Worm (Caenorhabditis elegans) whole organism, young adult: Measurements from ENCODE around the gene Y69H2.3.

Experiments
- B0261.1 ChIP-seq: sonication (generic microtip); optimal IDR thresholded peaks from 2 replicates; lab custom pipeline; 2016; ENCODE audit warnings: mild to moderate bottlenecking, missing genetic modification characterization, moderate library complexity, missing compliant biosample characterization
- F37B4.10 ChIP-seq: fragments of 200-800 bp; sonication (Bioruptor generic); IDR thresholded peaks from 2 replicates; pipeline ENCODE4 v1.3.6; 2022; ENCODE audit warnings: missing genetic modification characterization, missing compliant biosample characterization
- F57C9.4 ChIP-seq: sonication (generic microtip); optimal IDR thresholded peaks from 2 replicates; lab custom pipeline; 2017; ENCODE audit warnings: mild to moderate bottlenecking, missing genetic modification characterization, missing compliant biosample characterization
- K11D2.4 ChIP-seq: fragments of 200-800 bp; sonication (Bioruptor generic); IDR thresholded peaks from 2 replicates; pipeline ENCODE4 v1.3.6; 2022; ENCODE audit warnings: missing genetic modification reagents, missing genetic modification characterization, missing compliant biosample characterization
- T07F8.4 ChIP-seq: sonication (generic microtip); optimal IDR thresholded peaks from 2 replicates; lab custom pipeline; 2016; ENCODE audit warnings: mild to moderate bottlenecking, missing genetic modification characterization, moderate library complexity, missing compliant biosample characterization
- Y53F4B.3 ChIP-seq: fragments of 200-800 bp; sonication (Bioruptor generic); IDR thresholded peaks from 2 replicates; pipeline ENCODE4 v1.3.6; 2022; ENCODE audit warnings: missing genetic modification reagents, missing genetic modification characterization, missing compliant biosample characterization
- Y56A3A.18 ChIP-seq: fragments of 200-800 bp; sonication (Bioruptor generic); IDR thresholded peaks from 2 replicates; pipeline ENCODE4 v1.3.6; 2022; ENCODE audit warnings: missing genetic modification reagents, missing genetic modification characterization, missing compliant biosample characterization
- ZK185.1 ChIP-seq: sonication (generic microtip); optimal IDR thresholded peaks from 2 replicates; lab custom pipeline; 2016; ENCODE audit warnings: mild to moderate bottlenecking, missing genetic modification characterization, missing compliant biosample characterization; ENCODE audit not compliant: poor library complexity, severe bottlenecking
- akir-1 ChIP-seq: fragments of 200-800 bp; sonication (Bioruptor generic); optimal IDR thresholded peaks from 2 replicates; lab custom pipeline; 2018; ENCODE audit warnings: mild to moderate bottlenecking, missing genetic modification characterization, moderate library complexity, missing compliant biosample characterization
- aptf-2 ChIP-seq: fragments of 200-800 bp; sonication (Bioruptor generic); conservative IDR thresholded peaks from 2 replicates; pipeline ENCODE4 v1.3.6; 2022; ENCODE audit warnings: missing genetic modification reagents, missing genetic modification characterization, missing compliant biosample characterization
- aptf-3 ChIP-seq: fragments of 200-800 bp; sonication (Bioruptor generic); IDR thresholded peaks from 2 replicates; pipeline ENCODE4 v1.3.6; 2022; ENCODE audit warnings: missing genetic modification characterization, missing compliant biosample characterization
- atf-7 ChIP-seq: sonication (generic microtip); optimal IDR thresholded peaks from 2 replicates; lab custom pipeline; 2017; ENCODE audit warnings: mild to moderate bottlenecking, missing genetic modification characterization, missing compliant biosample characterization
- athp-1 ChIP-seq: sonication (generic microtip); optimal IDR thresholded peaks from 2 replicates; lab custom pipeline; 2017; ENCODE audit warnings: mild to moderate bottlenecking, missing genetic modification characterization, missing compliant biosample characterization
- attf-5 ChIP-seq: fragments of 200-800 bp; sonication (Bioruptor generic); optimal IDR thresholded peaks from 2 replicates; lab custom pipeline; 2018; ENCODE audit warnings: mild to moderate bottlenecking, missing genetic modification characterization, missing compliant biosample characterization
- cebp-1 ChIP-seq, 2 experiments: fragments of 200-800 bp in 1 of 2; sonication (Bioruptor generic) in 1 of 2; sonication (generic microtip) in 1 of 2; IDR thresholded peaks in 1 of 2; optimal IDR thresholded peaks in 1 of 2; 2 replicates each; pipeline versions ENCODE4 v1.3.6 to Lab custom; 2017 to 2022; ENCODE audit warnings: missing compliant biosample characterization in 2 of 2, missing genetic modification characterization in 2 of 2, mild to moderate bottlenecking in 1 of 2, missing genetic modification reagents in 1 of 2, moderate library complexity in 1 of 2
- ceh-27 ChIP-seq: fragments of 200-800 bp; sonication (Bioruptor generic); optimal IDR thresholded peaks from 2 replicates; lab custom pipeline; 2018; ENCODE audit warnings: mild to moderate bottlenecking, missing genetic modification characterization, moderate library complexity, missing compliant biosample characterization
- ceh-58 ChIP-seq: fragments of 200-800 bp; sonication (Bioruptor generic); IDR thresholded peaks from 2 replicates; pipeline ENCODE4 v1.3.6; 2022; ENCODE audit warnings: missing genetic modification characterization, missing compliant biosample characterization
- ceh-79 ChIP-seq: sonication (generic microtip); optimal IDR thresholded peaks from 2 replicates; lab custom pipeline; 2017; ENCODE audit warnings: mild to moderate bottlenecking, missing genetic modification characterization, missing compliant biosample characterization
- chd-7 ChIP-seq: sonication (generic microtip); optimal IDR thresholded peaks from 2 replicates; lab custom pipeline; 2016; ENCODE audit warnings: mild to moderate bottlenecking, missing genetic modification characterization, moderate library complexity, missing compliant biosample characterization
- die-1 ChIP-seq: sonication (generic microtip); optimal IDR thresholded peaks from 2 replicates; lab custom pipeline; 2016; ENCODE audit warnings: missing genotype, mild to moderate bottlenecking, missing genetic modification characterization, missing compliant biosample characterization
- egrh-3 ChIP-seq: fragments of 200-800 bp; sonication (Bioruptor generic); IDR thresholded peaks from 2 replicates; pipeline ENCODE4 v1.3.6; 2022; ENCODE audit warnings: missing genetic modification reagents, missing genetic modification characterization, missing compliant biosample characterization
- him-1 ChIP-seq: sonication (generic microtip); optimal IDR thresholded peaks from 2 replicates; lab custom pipeline; 2016; ENCODE audit warnings: missing genotype, missing genetic modification reagents, missing genetic modification characterization, missing compliant biosample characterization
- hlh-12 ChIP-seq: sonication (generic microtip); optimal IDR thresholded peaks from 2 replicates; lab custom pipeline; 2016; ENCODE audit warnings: missing genetic modification characterization, missing compliant biosample characterization
- hmg-1.2 ChIP-seq: fragments of 200-800 bp; sonication (Bioruptor generic); IDR thresholded peaks from 2 replicates; pipeline ENCODE4 v1.3.6; 2022; ENCODE audit warnings: missing genetic modification reagents, missing genetic modification characterization, missing compliant biosample characterization
- hrde-1 ChIP-seq: sonication (generic microtip); optimal IDR thresholded peaks from 2 replicates; lab custom pipeline; 2016; ENCODE audit warnings: missing genetic modification characterization, mild to moderate bottlenecking, missing compliant biosample characterization, moderate library complexity, missing genotype, missing genetic modification reagents, borderline replicate concordance
- madf-10 ChIP-seq: sonication (generic microtip); optimal IDR thresholded peaks from 2 replicates; lab custom pipeline; 2016; ENCODE audit warnings: mild to moderate bottlenecking, missing genetic modification characterization, missing compliant biosample characterization
- madf-8 ChIP-seq: fragments of 200-800 bp; sonication (Bioruptor generic); conservative IDR thresholded peaks from 2 replicates; pipeline ENCODE4 v1.3.6; 2022; ENCODE audit warnings: missing genetic modification reagents, missing genetic modification characterization, missing compliant biosample characterization
- mes-4 ChIP-seq: sonication (generic microtip); optimal IDR thresholded peaks from 2 replicates; lab custom pipeline; 2016; ENCODE audit warnings: missing genotype, missing genetic modification characterization, missing compliant biosample characterization
- nfya-1 ChIP-seq: sonication (generic microtip); optimal IDR thresholded peaks from 2 replicates; lab custom pipeline; 2017; ENCODE audit warnings: antibody characterized with exemption, missing compliant biosample characterization, missing genetic modification characterization, borderline replicate concordance; ENCODE audit not compliant: insufficient read depth
- nfya-2 ChIP-seq: fragments of 200-800 bp; sonication (Bioruptor generic); IDR thresholded peaks from 2 replicates; pipeline ENCODE4 v1.3.6; 2022; ENCODE audit warnings: missing genetic modification reagents, missing genetic modification characterization, missing compliant biosample characterization
- nfyb-1 ChIP-seq: fragments of 200-800 bp; sonication (Bioruptor generic); IDR thresholded peaks from 2 replicates; pipeline ENCODE4 v1.3.6; 2022; ENCODE audit warnings: missing genetic modification reagents, missing genetic modification characterization, missing compliant biosample characterization
- nhr-120 ChIP-seq: fragments of 200-800 bp; sonication (Bioruptor generic); IDR thresholded peaks from 2 replicates; pipeline ENCODE4 v1.3.6; 2022; ENCODE audit warnings: missing genetic modification characterization, missing compliant biosample characterization
- pbrm-1 ChIP-seq: fragments of 200-800 bp; sonication (Bioruptor generic); IDR thresholded peaks from 2 replicates; pipeline ENCODE4 v1.3.6; 2022; ENCODE audit warnings: missing genetic modification reagents, missing genetic modification characterization, missing compliant biosample characterization
- rcor-1 ChIP-seq: fragments of 200-800 bp; sonication (Bioruptor generic); IDR thresholded peaks from 2 replicates; pipeline ENCODE4 v1.3.6; 2022; ENCODE audit warnings: missing genetic modification reagents, missing genetic modification characterization, missing compliant biosample characterization
- rpc-1 ChIP-seq, 2 experiments: fragments of 150-350 bp in 1 of 2; sonication (generic microtip) in 1 of 2; optimal IDR thresholded peaks; 2 replicates each; lab custom pipeline; 2014 to 2018; ENCODE audit warnings: missing biosample characterization in 1 of 2, missing genetic modification characterization in 1 of 2, missing genetic modification reagents in 1 of 2, missing genotype in 1 of 2
- snpc-1.1 ChIP-seq: sonication (generic microtip); optimal IDR thresholded peaks from 2 replicates; lab custom pipeline; 2017; ENCODE audit warnings: missing genetic modification characterization, mild to moderate bottlenecking, missing compliant biosample characterization, antibody characterized with exemption, moderate library complexity, missing genotype, missing genetic modification reagents; ENCODE audit not compliant: insufficient read depth
- snpc-3.4 ChIP-seq: sonication (generic microtip); optimal IDR thresholded peaks from 2 replicates; lab custom pipeline; 2017; ENCODE audit warnings: missing genetic modification characterization, mild to moderate bottlenecking, missing compliant biosample characterization, antibody characterized with exemption, moderate library complexity, missing genotype, missing genetic modification reagents
- snpc-4 ChIP-seq, 5 experiments: fragments of 150-350 bp in 1 of 5; sonication (generic microtip) in 4 of 5; optimal IDR thresholded peaks; 2 replicates each; lab custom pipeline; 2014 to 2018; ENCODE audit warnings: missing genetic modification characterization in 5 of 5, missing biosample characterization in 3 of 5, antibody characterized with exemption in 2 of 5, mild to moderate bottlenecking in 2 of 5, missing compliant biosample characterization in 2 of 5, missing genotype in 2 of 5, moderate library complexity in 2 of 5, missing genetic modification reagents in 1 of 5
- sptf-2 ChIP-seq: fragments of 200-800 bp; sonication (Bioruptor generic); optimal IDR thresholded peaks from 2 replicates; lab custom pipeline; 2018; ENCODE audit warnings: mild to moderate bottlenecking, missing genetic modification characterization, missing compliant biosample characterization
- tbp1 ChIP-seq: fragments of 200-800 bp; sonication (Bioruptor generic); optimal IDR thresholded peaks from 2 replicates; lab custom pipeline; 2018; ENCODE audit warnings: mild to moderate bottlenecking, missing genetic modification characterization, missing compliant biosample characterization
- zfh-2 ChIP-seq: fragments of 200-800 bp; sonication (Bioruptor generic); conservative IDR thresholded peaks from 2 replicates; pipeline ENCODE4 v1.3.6; 2022; ENCODE audit warnings: missing genetic modification reagents, missing genetic modification characterization, missing compliant biosample characterization
- ztf-18 ChIP-seq: sonication (generic microtip); optimal IDR thresholded peaks from 2 replicates; lab custom pipeline; 2016; ENCODE audit warnings: missing genotype, mild to moderate bottlenecking, missing genetic modification characterization, missing compliant biosample characterization
- ztf-26 ChIP-seq: sonication (generic microtip); optimal IDR thresholded peaks from 2 replicates; lab custom pipeline; 2017; ENCODE audit warnings: missing genetic modification characterization, missing compliant biosample characterization
- ztf-28 ChIP-seq: fragments of 200-800 bp; sonication (Bioruptor generic); IDR thresholded peaks from 2 replicates; pipeline ENCODE4 v1.3.6; 2022; ENCODE audit warnings: missing genetic modification reagents, missing genetic modification characterization, missing compliant biosample characterization

Gene Y69H2.3

DNA sequence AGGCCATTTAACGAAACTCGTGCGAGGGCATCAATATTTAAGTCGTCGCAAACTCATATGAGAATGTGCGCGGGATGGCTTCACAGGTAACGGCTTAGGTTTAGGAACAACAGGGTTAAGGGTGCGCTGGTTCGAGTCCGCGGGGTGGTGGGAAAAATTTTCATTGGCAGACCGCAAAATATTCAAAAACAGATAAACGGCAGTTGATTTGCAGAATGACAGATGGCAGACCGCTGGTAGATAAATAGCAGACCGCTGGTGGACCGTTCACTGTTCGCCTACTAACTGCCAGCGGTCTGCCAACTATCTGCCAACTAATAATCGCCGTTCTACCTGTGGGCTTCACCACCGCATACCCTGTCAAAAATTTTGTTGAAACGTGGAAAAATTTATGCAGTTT lies 48.2 kb upstream of the Y69H2.3 start (continued):
- TF ChIP-seq him-1 (tag; lab: Kevin White, UChicago), result peak; percentile 22
- no peak for TF ChIP-seq madf-10 (tag; lab: Kevin White, UChicago)
- TF ChIP-seq snpc-1.1 (tag; lab: Kevin White, UChicago), result no peak
- peak; percentile 87 for TF ChIP-seq ztf-18 (tag; lab: Kevin White, UChicago)
- no peak for TF ChIP-seq nfyb-1 (GFP tag; lab: Robert Waterston, UW)
- TF ChIP-seq snpc-4 (GFP tag; optimal IDR thresholded peaks at IDR 0.05; lab: Kevin White, UChicago), result no peak
- TF ChIP-seq snpc-4 (tag; optimal IDR thresholded peaks at IDR 0.05; lab: Kevin White, UChicago), result peak in 1 of 4 experiments; percentile 52
- TF ChIP-seq T07F8.4 (tag; lab: Kevin White, UChicago), result no peak
- no peak for TF ChIP-seq ZK185.1 (tag; lab: Kevin White, UChicago)
- TF ChIP-seq zfh-2 (GFP tag; lab: Robert Waterston, UW), result no peak; the same call in 1 of the 2 replicates
- peak; percentile 43 for TF ChIP-seq hrde-1 (tag; lab: Kevin White, UChicago)
- no peak for TF ChIP-seq aptf-3 (GFP tag; lab: Robert Waterston, UW)
- TF ChIP-seq K11D2.4 (GFP tag; lab: Robert Waterston, UW), result no peak
- TF ChIP-seq chd-7, result no peak
- TF ChIP-seq die-1, result peak; percentile 24
- TF ChIP-seq hlh-12 (tag; lab: Kevin White, UChicago), result peak; percentile 53
- no peak for TF ChIP-seq pbrm-1
- TF ChIP-seq, all 124 proteins: peak for 14

DNA sequence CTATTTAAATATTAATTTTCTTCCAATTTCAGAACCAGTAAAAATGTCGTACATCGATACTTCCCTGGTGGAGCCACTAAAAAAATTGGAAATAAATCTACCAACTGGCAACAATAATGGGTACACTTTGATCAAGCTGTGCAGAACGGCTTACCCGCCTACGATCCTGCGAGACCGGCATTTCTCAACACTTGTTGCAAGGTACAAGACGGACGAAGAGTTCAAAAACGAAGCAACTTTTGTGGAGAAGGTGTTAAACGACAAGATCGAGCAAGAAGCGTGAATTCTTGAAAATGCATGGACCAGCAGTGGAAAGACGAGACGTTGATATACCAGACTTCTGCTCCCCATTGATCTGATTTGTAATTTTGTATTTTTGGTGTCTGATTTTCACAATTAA lies 47.4 kb upstream of the Y69H2.3 start:
- peak; percentile 41 for TF ChIP-seq nfya-1 (tag; lab: Kevin White, UChicago)
- TF ChIP-seq nhr-120, result peak; percentile 78; the same call in 1 of the 2 replicates
- TF ChIP-seq aptf-3 (GFP tag; lab: Robert Waterston, UW), result peak; percentile 32; the same call in 1 of the 2 replicates
- no peak for TF ChIP-seq egrh-3 (GFP tag; lab: Robert Waterston, UW)

DNA sequence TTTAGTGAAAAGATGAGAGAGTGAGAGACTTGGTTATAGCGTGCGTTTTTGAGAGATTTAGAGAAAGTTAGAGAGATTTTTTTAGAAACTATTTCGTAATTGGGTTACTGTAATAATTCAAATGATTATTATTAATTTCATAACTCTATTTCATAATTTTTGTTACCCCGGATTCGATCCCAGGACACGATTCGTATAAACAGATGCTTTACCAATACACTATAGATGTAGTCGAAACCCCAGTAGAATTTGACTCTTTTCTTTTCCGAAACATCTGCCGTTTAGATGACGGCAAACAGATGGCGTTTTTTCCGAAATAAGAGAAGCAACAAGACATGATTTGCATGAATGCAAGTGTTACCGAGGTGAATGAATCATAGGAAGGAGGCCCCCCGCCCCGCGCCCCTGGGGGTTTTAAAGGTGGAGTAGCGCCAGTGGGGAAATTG lies 46.1 kb upstream of the Y69H2.3 start:
- TF ChIP-seq F57C9.4 (no peak), mes-4 (no peak), rcor-1 (no peak), snpc-3.4 (no peak), madf-8 (GFP tag; lab: Robert Waterston, UW) (no peak), F37B4.10 (GFP tag; lab: Robert Waterston, UW) (no peak), ztf-28 (GFP tag; lab: Robert Waterston, UW) (no peak), ceh-27 (GFP tag; lab: Kevin White, UChicago) (no peak), ceh-79 (tag; lab: Kevin White, UChicago) (no peak), athp-1 (tag; lab: Kevin White, UChicago) (no peak), hlh-12 (tag; lab: Kevin White, UChicago) (peak; percentile 14), akir-1 (no peak), tbp1 (GFP tag; lab: Kevin White, UChicago) (peak; percentile 70), chd-7 (no peak), nfya-2 (GFP tag; lab: Robert Waterston, UW) (no peak), ceh-58 (GFP tag; lab: Robert Waterston, UW) (peak; percentile 86; the same call in 1 of the 2 replicates), ztf-26 (tag; lab: Kevin White, UChicago) (no peak), Y56A3A.18 (GFP tag; lab: Robert Waterston, UW) (no peak), atf-7 (tag; lab: Kevin White, UChicago) (no peak), rpc-1 (optimal IDR thresholded peaks at IDR 0.05; lab: Kevin White, UChicago) (peak; percentile 3), rpc-1 (tag; optimal IDR thresholded peaks at IDR 0.05; lab: Kevin White, UChicago) (peak; percentile 61), cebp-1 (GFP tag; IDR thresholded peaks at IDR 0.05; lab: Robert Waterston, UW) (peak; percentile 38; the same call in 1 of the 2 replicates), cebp-1 (tag; optimal IDR thresholded peaks at IDR 0.05; lab: Kevin White, UChicago) (no peak), attf-5 (GFP tag; lab: Kevin White, UChicago) (no peak), sptf-2 (GFP tag; lab: Kevin White, UChicago) (no peak), hmg-1.2 (GFP tag; lab: Robert Waterston, UW) (no peak), aptf-2 (GFP tag; lab: Robert Waterston, UW) (no peak), Y53F4B.3 (GFP tag; lab: Robert Waterston, UW) (no peak), B0261.1 (peak; percentile 26)
